Fruit fly (Drosophila melanogaster): ENCODE data around the gene CG2100.

CG2100 gene

DNA sequence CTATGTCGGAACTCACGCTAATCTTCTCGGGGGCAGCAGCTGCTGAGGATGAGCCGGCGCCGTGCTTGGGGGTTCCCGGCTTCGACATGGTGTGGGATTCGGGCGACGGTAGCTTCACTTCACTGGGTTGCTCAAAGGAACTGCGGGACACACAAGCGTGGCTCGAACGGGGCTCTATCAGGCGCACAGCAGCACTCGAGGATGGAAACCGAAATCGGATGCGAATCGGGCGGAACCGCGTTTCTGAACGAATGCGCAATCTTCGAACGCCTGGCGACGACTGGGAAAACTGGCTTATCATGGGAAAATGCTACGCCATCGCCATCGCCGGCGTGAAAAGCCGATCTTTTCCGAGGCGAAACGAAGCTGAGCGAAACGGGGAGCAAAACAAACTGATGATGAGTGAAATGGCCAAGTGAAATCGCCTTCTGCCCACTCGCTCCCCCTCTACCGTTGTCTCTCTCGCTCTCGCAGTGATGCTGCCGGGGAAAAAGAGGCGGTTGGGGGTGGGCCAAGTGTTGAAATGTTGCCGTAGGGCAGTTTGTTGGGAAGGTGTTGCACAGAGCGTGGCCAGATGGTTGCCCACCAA is 35.6 kb upstream of the CG2100 start:
- no peak for TF ChIP-seq cnc (optimal IDR thresholded peaks at IDR 0.05)
- TF ChIP-seq Mnt (GFP tag; optimal IDR thresholded peaks at IDR 0.05), result no peak
- no peak for TF ChIP-seq CG12768 (GFP tag; optimal IDR thresholded peaks at IDR 0.05)
- no peak for TF ChIP-seq CG7101 (tag; optimal IDR thresholded peaks at IDR 0.05)
- TF ChIP-seq cic (GFP tag; optimal IDR thresholded peaks at IDR 0.05), result no peak
- no peak for TF ChIP-seq bab1 (GFP tag; optimal IDR thresholded peaks at IDR 0.05)
- no peak for TF ChIP-seq CG33017 (tag; optimal IDR thresholded peaks at IDR 0.05)
- TF ChIP-seq ovo (GFP tag; optimal IDR thresholded peaks at IDR 0.05), result no peak

DNA sequence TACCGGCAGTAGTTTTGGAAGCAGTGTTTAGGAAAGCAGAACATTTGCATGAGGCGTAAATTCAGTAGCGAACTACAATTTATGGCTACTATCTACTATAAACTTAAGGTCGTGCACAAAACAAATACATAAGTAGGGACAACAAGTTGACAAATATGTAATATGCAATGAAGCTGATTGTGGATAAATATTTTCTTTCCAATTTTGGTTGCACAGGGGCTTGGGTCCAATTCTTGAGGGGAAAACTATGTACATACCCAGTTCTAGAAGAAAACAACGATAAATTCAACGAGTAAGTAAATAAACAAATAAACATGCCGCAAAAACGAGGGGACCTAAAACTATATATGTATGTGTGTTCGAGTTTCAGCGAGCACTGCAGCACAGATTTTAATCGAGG is 24.8 kb upstream of the CG2100 start:
- no peak for TF ChIP-seq kay (GFP tag; ENCODE audit: borderline replicate concordance)
- no peak for TF ChIP-seq toe (GFP tag; optimal IDR thresholded peaks at IDR 0.05)
- peak; percentile 22 for TF ChIP-seq CG12768 (GFP tag; optimal IDR thresholded peaks at IDR 0.05)
- peak; percentile 64 for TF ChIP-seq CG7101 (tag; optimal IDR thresholded peaks at IDR 0.05)

dm6 chr3R:5758624-5759209 is 22.6 kb upstream of the CG2100 start, which contains the start of gene Sec8:
Sec8 (minus strand) TSS chr3R:5758997.
- peak; percentile 7 for TF ChIP-seq CG33017 (tag; optimal IDR thresholded peaks at IDR 0.05)
- TF ChIP-seq CG7101 (tag; optimal IDR thresholded peaks at IDR 0.05), result peak; percentile 45
- TF ChIP-seq kay (GFP tag; ENCODE audit: borderline replicate concordance), result no peak
- TF ChIP-seq CG11617 (GFP tag; optimal IDR thresholded peaks at IDR 0.05), result peak; percentile 8
- TF ChIP-seq Clk (GFP tag; optimal IDR thresholded peaks at IDR 0.05), result no peak
- no peak for TF ChIP-seq tj (GFP tag; optimal IDR thresholded peaks at IDR 0.05)
- TF ChIP-seq Crg-1 (GFP tag; optimal IDR thresholded peaks at IDR 0.05), result peak; percentile 25
- no peak for TF ChIP-seq CG7045 (GFP tag; optimal IDR thresholded peaks at IDR 0.05)
- no peak for TF ChIP-seq cnc (optimal IDR thresholded peaks at IDR 0.05)
- no peak for TF ChIP-seq CG5204 (GFP tag; optimal IDR thresholded peaks at IDR 0.05)
- no peak for TF ChIP-seq CG12768 (GFP tag; optimal IDR thresholded peaks at IDR 0.05)
- TF ChIP-seq pad (GFP tag; optimal IDR thresholded peaks at IDR 0.05), result peak; percentile 2
- TF ChIP-seq Hr96 (GFP tag; optimal IDR thresholded peaks at IDR 0.05), result peak; percentile 24
- no peak for TF ChIP-seq cic (GFP tag; optimal IDR thresholded peaks at IDR 0.05)
- TF ChIP-seq bab1 (GFP tag; optimal IDR thresholded peaks at IDR 0.05), result peak; percentile 63
- no peak for TF ChIP-seq ovo (GFP tag; optimal IDR thresholded peaks at IDR 0.05)
- no peak for TF ChIP-seq toe (GFP tag; optimal IDR thresholded peaks at IDR 0.05)
- TF ChIP-seq CG14711 (tag; optimal IDR thresholded peaks at IDR 0.05), result peak; percentile 25
- TF ChIP-seq Mnt (GFP tag; optimal IDR thresholded peaks at IDR 0.05), result peak; percentile 31
- peak; percentile 30 for TF ChIP-seq CG1620 (GFP tag; optimal IDR thresholded peaks at IDR 0.05)

DNA sequence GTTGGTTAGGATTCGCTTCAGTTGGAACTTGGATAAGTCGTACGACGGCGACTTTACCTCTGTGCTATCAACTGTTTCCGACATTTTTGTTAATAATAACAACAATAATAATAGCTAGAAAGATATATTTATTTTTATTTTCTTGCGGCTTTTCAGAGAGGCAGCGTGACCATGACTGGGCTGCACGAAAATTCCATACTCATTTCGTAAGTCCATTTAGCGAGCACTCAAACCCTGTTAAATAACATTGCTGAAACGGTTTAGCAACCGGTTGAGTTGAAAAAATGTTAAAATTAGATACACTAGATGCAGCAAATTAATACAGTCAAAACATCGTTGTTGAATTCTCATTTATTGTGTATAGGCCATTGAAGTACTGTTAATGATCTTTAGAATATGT is 18.4 kb upstream of the CG2100 start, which contains the start of gene Dcps:
Dcps (minus strand) TSS at position 181 of the 400 bp plus-strand sequence.
- TF ChIP-seq kay (GFP tag; ENCODE audit: borderline replicate concordance) (peak; percentile 74), cnc (optimal IDR thresholded peaks at IDR 0.05) (no peak), bab1 (GFP tag; optimal IDR thresholded peaks at IDR 0.05) (peak; percentile 32), cic (GFP tag; optimal IDR thresholded peaks at IDR 0.05) (no peak), CG14711 (tag; optimal IDR thresholded peaks at IDR 0.05) (no peak), tj (GFP tag; optimal IDR thresholded peaks at IDR 0.05) (no peak), CG12768 (GFP tag; optimal IDR thresholded peaks at IDR 0.05) (no peak), CG1620 (GFP tag; optimal IDR thresholded peaks at IDR 0.05) (no peak), Clk (GFP tag; optimal IDR thresholded peaks at IDR 0.05) (no peak), ovo (GFP tag; optimal IDR thresholded peaks at IDR 0.05) (no peak)

dm6 chr3R:5746646-5747045 is 10.5 kb upstream of the CG2100 start:
- no peak for TF ChIP-seq CG33017 (tag; optimal IDR thresholded peaks at IDR 0.05)
- TF ChIP-seq bab1 (GFP tag; optimal IDR thresholded peaks at IDR 0.05), result no peak
- TF ChIP-seq CG12768 (GFP tag; optimal IDR thresholded peaks at IDR 0.05), result no peak
- TF ChIP-seq CG14711 (tag; optimal IDR thresholded peaks at IDR 0.05), result no peak
- TF ChIP-seq tj (GFP tag; optimal IDR thresholded peaks at IDR 0.05), result no peak
- no peak for TF ChIP-seq CG1620 (GFP tag; optimal IDR thresholded peaks at IDR 0.05)
- no peak for TF ChIP-seq CG7101 (tag; optimal IDR thresholded peaks at IDR 0.05)
- no peak for TF ChIP-seq cic (GFP tag; optimal IDR thresholded peaks at IDR 0.05)
- TF ChIP-seq Hr96 (GFP tag; optimal IDR thresholded peaks at IDR 0.05), result no peak
- TF ChIP-seq CG5204 (GFP tag; optimal IDR thresholded peaks at IDR 0.05), result no peak
- no peak for TF ChIP-seq kay (GFP tag; ENCODE audit: borderline replicate concordance)
- no peak for TF ChIP-seq pad (GFP tag; optimal IDR thresholded peaks at IDR 0.05)
- TF ChIP-seq CG7045 (GFP tag; optimal IDR thresholded peaks at IDR 0.05), result no peak
- no peak for TF ChIP-seq Clk (GFP tag; optimal IDR thresholded peaks at IDR 0.05)
- TF ChIP-seq CG11617 (GFP tag; optimal IDR thresholded peaks at IDR 0.05), result no peak
- no peak for TF ChIP-seq Mnt (GFP tag; optimal IDR thresholded peaks at IDR 0.05)
- TF ChIP-seq Crg-1 (GFP tag; optimal IDR thresholded peaks at IDR 0.05), result no peak
- TF ChIP-seq ovo (GFP tag; optimal IDR thresholded peaks at IDR 0.05), result no peak

DNA sequence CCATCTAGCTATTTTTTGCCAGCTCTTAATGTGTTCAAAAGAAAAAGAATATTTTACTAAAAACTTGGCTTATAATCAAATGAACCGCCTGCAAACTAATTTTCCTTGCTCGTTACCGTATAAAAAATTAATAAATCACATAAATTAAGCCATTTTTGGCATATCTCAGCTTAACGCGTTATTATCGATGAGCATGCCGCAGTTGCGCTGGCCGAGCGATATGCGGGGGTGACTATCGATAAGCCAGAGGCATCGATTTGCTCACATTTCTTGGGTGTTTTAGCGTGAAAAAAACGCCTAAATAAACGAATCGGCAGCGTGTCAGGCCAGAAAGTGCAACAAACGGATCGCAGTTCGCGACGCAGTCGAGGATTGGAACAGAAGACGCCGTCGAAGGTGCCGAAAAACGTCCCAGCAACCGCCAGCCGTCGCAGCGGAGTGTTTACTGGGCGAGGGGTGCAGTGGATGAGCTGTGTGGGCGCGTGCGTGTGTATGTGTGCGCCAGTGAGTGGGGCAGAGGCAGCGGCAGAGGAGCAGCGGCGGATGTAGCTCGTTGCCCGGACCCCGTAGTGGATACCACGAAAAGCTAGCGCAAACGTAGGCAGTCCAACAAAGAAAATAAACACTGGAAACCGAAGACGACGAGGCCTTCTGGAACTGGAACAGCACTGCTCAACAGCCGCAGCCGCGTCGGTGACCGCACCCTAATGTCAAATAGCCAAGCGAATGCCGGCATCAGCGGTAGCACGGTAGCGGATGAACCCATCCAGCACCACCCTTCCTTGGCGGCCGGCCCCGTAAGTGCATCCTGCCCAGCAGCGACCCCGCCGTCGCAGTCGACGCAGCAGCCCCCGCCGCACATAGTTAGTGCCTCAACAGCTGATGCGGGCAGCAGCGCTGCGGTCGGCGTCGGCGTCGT is 6.4 kb upstream of the CG2100 start, which contains the start of the genes Sym and Madm:
Sym (minus strand) TSS at position 199 of the 919 bp plus-strand sequence.
Madm (plus strand) TSS at position 233 of the 919 bp plus-strand sequence.
- peak; percentile 15 for TF ChIP-seq ovo (GFP tag; optimal IDR thresholded peaks at IDR 0.05)
- TF ChIP-seq toe (GFP tag; optimal IDR thresholded peaks at IDR 0.05), result no peak
- TF ChIP-seq CG11617 (GFP tag; optimal IDR thresholded peaks at IDR 0.05), result peak; percentile 34
- peak; percentile 11 for TF ChIP-seq CG14711 (tag; optimal IDR thresholded peaks at IDR 0.05)
- TF ChIP-seq Crg-1 (GFP tag; optimal IDR thresholded peaks at IDR 0.05), result peak; percentile 3
- TF ChIP-seq Hr96 (GFP tag; optimal IDR thresholded peaks at IDR 0.05), result peak; percentile 51
- TF ChIP-seq tj (GFP tag; optimal IDR thresholded peaks at IDR 0.05), result peak; percentile 42
- peak; percentile 41 for TF ChIP-seq bab1 (GFP tag; optimal IDR thresholded peaks at IDR 0.05)
- peak; percentile 13 for TF ChIP-seq pad (GFP tag; optimal IDR thresholded peaks at IDR 0.05)
- TF ChIP-seq CG7101 (tag; optimal IDR thresholded peaks at IDR 0.05), result peak; percentile 19
- TF ChIP-seq Mnt (GFP tag; optimal IDR thresholded peaks at IDR 0.05), result peak; percentile 63
- no peak for TF ChIP-seq kay (GFP tag; ENCODE audit: borderline replicate concordance)
- TF ChIP-seq CG7045 (GFP tag; optimal IDR thresholded peaks at IDR 0.05), result no peak
- TF ChIP-seq CG1620 (GFP tag; optimal IDR thresholded peaks at IDR 0.05), result peak; percentile 40
- peak; percentile 15 for TF ChIP-seq CG5204 (GFP tag; optimal IDR thresholded peaks at IDR 0.05)
